Fruit fly (Drosophila melanogaster) whole organism, wandering third instar larva: ENCODE data around the gene CG31337.

Experiments used
- CG9705 ChIP-seq: fragments of 200-800 bp; sonication (Bioruptor generic); optimal IDR thresholded peaks from 2 replicates; lab custom pipeline; 2018; ENCODE audit warnings: missing biosample characterization, mild to moderate bottlenecking, missing genetic modification characterization
- Dfd ChIP-seq: fragments of >200 bp; optimal IDR thresholded peaks from 2 replicates; lab custom pipeline; 2017; ENCODE audit warnings: missing biosample characterization, missing genetic modification characterization
- Dif ChIP-seq: fragments of 200-275, 200-300 bp; sonication (Bioruptor generic); optimal IDR thresholded peaks from 2 replicates; lab custom pipeline; 2018; ENCODE audit warnings: missing biosample characterization, missing genetic modification characterization; ENCODE audit not compliant: partially characterized antibody
- HLH106 ChIP-seq: fragments of 200-800 bp; optimal IDR thresholded peaks from 3 replicates; lab custom pipeline; 2019; ENCODE audit warnings: missing biosample characterization, mild to moderate bottlenecking, missing genetic modification characterization, moderate library complexity
- Myc ChIP-seq: fragments of >200 bp; optimal IDR thresholded peaks from 2 replicates; lab custom pipeline; 2017
- OdsH ChIP-seq: fragments of 200-800 bp; sonication (Bioruptor generic); optimal IDR thresholded peaks from 2 replicates; lab custom pipeline; 2016; ENCODE audit warnings: missing biosample characterization, mild to moderate bottlenecking, missing genetic modification characterization
- foxo ChIP-seq, 2 experiments: fragments of 200-800 bp; sonication (Bioruptor generic); optimal IDR thresholded peaks; 2 replicates in 1 of 2; 3 replicates in 1 of 2; lab custom pipeline; 2016 to 2017; ENCODE audit warnings: missing biosample characterization in 2 of 2, missing genetic modification characterization in 2 of 2
- pan ChIP-seq: fragments of >200 bp; optimal IDR thresholded peaks from 2 replicates; lab custom pipeline; 2017
- psq ChIP-seq: fragments of 200-800 bp; sonication (Bioruptor generic); optimal IDR thresholded peaks from 3 replicates; lab custom pipeline; 2017; ENCODE audit warnings: missing biosample characterization, mild to moderate bottlenecking, missing genetic modification characterization, moderate library complexity
- rgr ChIP-seq: fragments of 200-800 bp; sonication (Bioruptor generic); optimal IDR thresholded peaks from 3 replicates; lab custom pipeline; 2016; ENCODE audit warnings: missing biosample characterization, mild to moderate bottlenecking, missing genetic modification characterization
- sv ChIP-seq: fragments of 200-800 bp; sonication (Bioruptor generic); optimal IDR thresholded peaks from 3 replicates; lab custom pipeline; 2016; ENCODE audit warnings: missing biosample characterization, missing genetic modification characterization
- woc ChIP-seq: sonication (Bioruptor generic); optimal IDR thresholded peaks from 2 replicates; lab custom pipeline; 2016; ENCODE audit warnings: missing biosample characterization, mild to moderate bottlenecking, missing genetic modification characterization

DNA sequence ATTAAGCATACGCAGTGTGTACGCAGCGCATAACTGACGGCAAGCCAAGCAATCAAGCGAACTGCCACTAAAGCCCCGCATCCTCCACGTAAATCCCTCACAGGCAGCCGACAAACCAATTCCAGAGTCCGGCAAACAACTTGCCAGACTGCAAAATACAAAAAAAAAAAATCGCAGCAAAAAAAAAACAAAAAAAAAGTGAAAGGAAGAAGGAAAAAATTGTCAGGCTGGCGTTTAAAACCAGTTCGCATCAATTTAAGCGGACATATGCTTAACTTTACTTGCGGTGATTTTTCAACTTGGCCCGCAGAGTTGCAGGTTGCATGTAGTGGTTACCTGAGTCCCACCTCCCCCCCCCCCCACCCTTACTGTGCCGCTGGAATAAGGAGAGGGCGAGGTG lies 20.5 kb downstream of the CG31337 start:
- no peak for TF ChIP-seq pan (lab: Kevin White, UChicago)
- TF ChIP-seq Dif (GFP tag; lab: Kevin White, UChicago): no peak
- TF ChIP-seq foxo (GFP tag; optimal IDR thresholded peaks at IDR 0.05; lab: Kevin White, UChicago): no peak
- no peak for TF ChIP-seq Myc (lab: Kevin White, UChicago)
- TF ChIP-seq psq: no peak
- TF ChIP-seq woc: no peak
- TF ChIP-seq OdsH (GFP tag; lab: Kevin White, UChicago): no peak
- no peak for TF ChIP-seq sv (GFP tag; lab: Kevin White, UChicago)
- TF ChIP-seq rgr: no peak
- TF ChIP-seq HLH106 (tag; lab: Kevin White, UChicago): no peak
- TF ChIP-seq Dfd: no peak
- no peak for TF ChIP-seq CG9705 (GFP tag; lab: Kevin White, UChicago)
